Worm (Caenorhabditis elegans): ENCODE data around the gene R04B5.11.

- TF ChIP-seq ref-1 (GFP tag; conservative IDR thresholded peaks at IDR 0.05) (no peak), klf-2 (GFP tag; conservative IDR thresholded peaks at IDR 0.05) (no peak), tab-1 (GFP tag; IDR thresholded peaks at IDR 0.05) (no peak), ztf-23 (GFP tag; IDR thresholded peaks at IDR 0.05) (no peak), T22C8.4 (GFP tag; IDR thresholded peaks at IDR 0.05) (no peak), ztf-29 (GFP tag; IDR thresholded peaks at IDR 0.05) (no peak), med-1 (GFP tag; optimal IDR thresholded peaks at IDR 0.05; ENCODE audit: insufficient read depth) (no peak), flt-1 (GFP tag; IDR thresholded peaks at IDR 0.05) (no peak)
Measured at ce11 chrV:10098429-10098828, 7.4 kb upstream of the R04B5.11 start, which contains the start of gene ugt-47.
